Fruit fly (Drosophila melanogaster) whole organism, prepupa: ENCODE results near the gene scpr-C.

Source experiments
- Blimp-1 ChIP-seq: fragments of 200-800 bp; sonication (Bioruptor generic); optimal IDR thresholded peaks from 3 replicates; lab custom pipeline; 2017; ENCODE audit warnings: missing biosample characterization, missing genetic modification characterization, mild to moderate bottlenecking, moderate library complexity, missing genetic modification reagents
- CG6163 ChIP-seq: fragments of 200-800 bp; sonication (Bioruptor generic); IDR thresholded peaks from 3 replicates; pipeline ENCODE4 v1.3.6; 2022; ENCODE audit warnings: missing biosample characterization, missing genetic modification characterization
- CG8632 ChIP-seq: fragments of 200-800 bp; sonication (Bioruptor generic); optimal IDR thresholded peaks from 3 replicates; lab custom pipeline; 2016; ENCODE audit warnings: missing biosample characterization, missing genetic modification characterization
- Hr39 ChIP-seq: fragments of 200-800 bp; sonication (Bioruptor generic); optimal IDR thresholded peaks from 2 replicates; lab custom pipeline; 2016; ENCODE audit warnings: missing biosample characterization, missing genetic modification characterization
- OdsH ChIP-seq: fragments of 200-800 bp; sonication (Bioruptor generic); optimal IDR thresholded peaks from 3 replicates; lab custom pipeline; 2016; ENCODE audit warnings: missing biosample characterization, missing genetic modification characterization
- Sox102F ChIP-seq: fragments of 200-800 bp; sonication (Bioruptor generic); optimal IDR thresholded peaks from 2 replicates; lab custom pipeline; 2016; ENCODE audit warnings: missing biosample characterization, mild to moderate bottlenecking, missing genetic modification characterization
- Sox15 ChIP-seq: fragments of 200-800 bp; sonication (Bioruptor generic); optimal IDR thresholded peaks from 3 replicates; lab custom pipeline; 2016; ENCODE audit warnings: missing biosample characterization, missing genetic modification characterization
- acj6 ChIP-seq: fragments of 200-800 bp; sonication (Bioruptor generic); optimal IDR thresholded peaks from 3 replicates; lab custom pipeline; 2016; ENCODE audit warnings: missing biosample characterization, missing genetic modification characterization
- ss ChIP-seq, 2 experiments: fragments of 200-800 bp; sonication (Bioruptor generic); optimal IDR thresholded peaks; 2 replicates in 1 of 2; 3 replicates in 1 of 2; lab custom pipeline; 2017 to 2018; ENCODE audit warnings: mild to moderate bottlenecking in 2 of 2, missing biosample characterization in 2 of 2, missing genetic modification characterization in 2 of 2, moderate library complexity in 1 of 2

DNA sequence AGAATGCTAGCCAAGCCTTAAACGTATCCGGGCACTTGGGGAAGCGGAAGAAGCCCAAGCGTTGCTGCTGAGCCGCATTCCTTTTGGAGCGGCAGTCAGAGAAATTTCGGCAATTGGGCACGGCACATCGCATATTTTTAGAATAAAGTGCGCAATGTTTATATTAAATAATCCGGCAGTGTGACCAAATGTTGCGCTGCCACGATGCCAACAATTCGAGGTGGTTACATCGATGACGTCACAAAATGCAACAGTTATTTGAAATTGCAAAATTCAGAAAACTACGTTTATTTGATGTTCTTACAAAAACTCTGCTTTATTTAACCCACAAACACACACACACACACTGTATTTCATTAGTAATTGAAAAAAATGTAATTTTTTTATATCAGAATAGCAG lies 5.4 kb upstream of the scpr-C start, which contains the start of gene CG6689:
- TF ChIP-seq acj6 (GFP tag; lab: Kevin White, UChicago) (no peak), Sox102F (GFP tag; lab: Kevin White, UChicago) (no peak), Blimp-1 (GFP tag; lab: Kevin White, UChicago) (no peak), ss (GFP tag; optimal IDR thresholded peaks at IDR 0.05; lab: Kevin White, UChicago) (no peak), Sox15 (GFP tag; lab: Kevin White, UChicago) (no peak), OdsH (GFP tag; lab: Kevin White, UChicago) (no peak), Hr39 (no peak), CG6163 (no peak), CG8632 (GFP tag; lab: Kevin White, UChicago) (no peak)
